Comparison of ENCODE assay signal across 8 worm cellular contexts in genomic region chrIII:8809245-8809971, ce11.
TF ChIP-seq lines count a peak whose summit lies in the region.

Gene prx-19, minus strand, starts transcription at chrIII:8809295.

TF ChIP-seq in whole organism, L1 larva, 84 proteins besides CTCF, POLR2A, EP300 and RAD21 (continues in another document):
- TF ChIP-seq nhr-28 (tag; optimal IDR thresholded peaks at IDR 0.05; lab: Kevin White, UChicago) (no peak), F16B12.6 (tag; optimal IDR thresholded peaks at IDR 0.05; lab: Kevin White, UChicago) (peak; percentile 44), nhr-19 (GFP tag; conservative IDR thresholded peaks at IDR 0.05; lab: Robert Waterston, UW) (peak; percentile 41), blmp-1 (tag; optimal IDR thresholded peaks at IDR 0.05; lab: Kevin White, UChicago) (peak; percentile 54), nhr-85 (tag; lab: Kevin White, UChicago) (peak; percentile 38), unc-86 (tag; optimal IDR thresholded peaks at IDR 0.05; lab: Kevin White, UChicago) (no peak), lsy-2 (tag; optimal IDR thresholded peaks at IDR 0.05; lab: Kevin White, UChicago) (peak; percentile 47 to 79), fkh-8 (tag; optimal IDR thresholded peaks at IDR 0.05; lab: Kevin White, UChicago) (no peak), nhr-76 (tag; optimal IDR thresholded peaks at IDR 0.05; lab: Kevin White, UChicago) (no peak), snpc-4 (tag; optimal IDR thresholded peaks at IDR 0.05; lab: Kevin White, UChicago) (peak; percentile 22), dsc-1 (tag; optimal IDR thresholded peaks at IDR 0.05; lab: Kevin White, UChicago) (peak; percentile 45)

TF ChIP-seq in whole organism, L2 larva, 48 proteins besides CTCF, POLR2A, EP300 and RAD21 (continues in another document):
- TF ChIP-seq nhr-25 (tag; optimal IDR thresholded peaks at IDR 0.05; lab: Kevin White, UChicago) (peak; percentile 1), unc-39 (tag; optimal IDR thresholded peaks at IDR 0.05; lab: Kevin White, UChicago) (no peak), ceh-82 (tag; optimal IDR thresholded peaks at IDR 0.05; lab: Kevin White, UChicago) (no peak), elt-3 (tag; optimal IDR thresholded peaks at IDR 0.05; lab: Kevin White, UChicago) (no peak), ama-1 (optimal IDR thresholded peaks at IDR 0.05; lab: Kevin White, UChicago) (peak; percentile 7), unc-55 (GFP tag; optimal IDR thresholded peaks at IDR 0.05; lab: Kevin White, UChicago) (peak; percentile 79), R02D3.7 (tag; optimal IDR thresholded peaks at IDR 0.05; lab: Kevin White, UChicago) (no peak), sma-9 (GFP tag; optimal IDR thresholded peaks at IDR 0.05; lab: Kevin White, UChicago) (peak; percentile 39), sma-9 (tag; optimal IDR thresholded peaks at IDR 0.05; lab: Kevin White, UChicago) (no peak), ztf-11 (tag; optimal IDR thresholded peaks at IDR 0.05; lab: Kevin White, UChicago) (no peak), nhr-129 (tag; optimal IDR thresholded peaks at IDR 0.05; lab: Kevin White, UChicago) (peak; percentile 73), lsy-2 (tag; optimal IDR thresholded peaks at IDR 0.05; lab: Kevin White, UChicago) (peak in 1 of 2 experiments; percentile 66)

TF ChIP-seq in whole organism, L3 larva, 47 proteins besides CTCF, POLR2A, EP300 and RAD21 (continues in another document):
- TF ChIP-seq pha-4 (tag; optimal IDR thresholded peaks at IDR 0.05; lab: Kevin White, UChicago): peak; percentile 63
- peak; percentile 23 for TF ChIP-seq ceh-28 (tag; optimal IDR thresholded peaks at IDR 0.05; lab: Kevin White, UChicago)
- TF ChIP-seq nhr-12 (tag; optimal IDR thresholded peaks at IDR 0.05; lab: Kevin White, UChicago): no peak
- TF ChIP-seq elt-1 (tag; optimal IDR thresholded peaks at IDR 0.05; lab: Kevin White, UChicago): no peak
- TF ChIP-seq lin-39 (tag; optimal IDR thresholded peaks at IDR 0.05; lab: Kevin White, UChicago): peak; percentile 56
- TF ChIP-seq fkh-10 (GFP tag; optimal IDR thresholded peaks at IDR 0.05; lab: Kevin White, UChicago): no peak
- no peak for TF ChIP-seq snpc-4 (tag; optimal IDR thresholded peaks at IDR 0.05; lab: Kevin White, UChicago)
- peak; percentile 53 for TF ChIP-seq nhr-23 (tag; optimal IDR thresholded peaks at IDR 0.05; lab: Kevin White, UChicago)
- peak; percentile 72 for TF ChIP-seq nfya-1 (tag; optimal IDR thresholded peaks at IDR 0.05; lab: Kevin White, UChicago; ENCODE audit: insufficient read depth)
- peak; percentile 76 for TF ChIP-seq nhr-25 (tag; optimal IDR thresholded peaks at IDR 0.05; lab: Kevin White, UChicago)
- peak; percentile 61 for TF ChIP-seq elt-2 (tag; optimal IDR thresholded peaks at IDR 0.05; lab: Kevin White, UChicago)

TF ChIP-seq in whole organism, L4 larva, 104 proteins besides CTCF, POLR2A, EP300 and RAD21 (continues in another document):
- TF ChIP-seq dpl-1 (GFP tag; optimal IDR thresholded peaks at IDR 0.05; lab: Kevin White, UChicago) (peak; percentile 92), egl-43 (GFP tag; IDR thresholded peaks at IDR 0.05; lab: Robert Waterston, UW) (no peak), nhr-28 (tag; optimal IDR thresholded peaks at IDR 0.05; lab: Kevin White, UChicago) (peak; percentile 49), Y48G9A.11 (GFP tag; IDR thresholded peaks at IDR 0.05; lab: Robert Waterston, UW) (no peak), lsy-2 (tag; optimal IDR thresholded peaks at IDR 0.05; lab: Kevin White, UChicago) (peak in 1 of 2 experiments; percentile 55), mes-2 (tag; optimal IDR thresholded peaks at IDR 0.05; lab: Kevin White, UChicago; ENCODE audit: poor library complexity, severe bottlenecking) (peak; percentile 48), mdl-1 (tag; optimal IDR thresholded peaks at IDR 0.05; lab: Kevin White, UChicago) (no peak), fkh-10 (GFP tag; optimal IDR thresholded peaks at IDR 0.05; lab: Kevin White, UChicago) (no peak), lin-15B (tag; optimal IDR thresholded peaks at IDR 0.05; lab: Kevin White, UChicago) (no peak), duxl-1 (tag; optimal IDR thresholded peaks at IDR 0.05; lab: Kevin White, UChicago; ENCODE audit: poor library complexity) (no peak), hlh-11 (tag; optimal IDR thresholded peaks at IDR 0.05; lab: Kevin White, UChicago) (peak; percentile 8), hlh-30 (tag; optimal IDR thresholded peaks at IDR 0.05; lab: Kevin White, UChicago; ENCODE audit: insufficient read depth) (peak; percentile 47)

TF ChIP-seq in whole organism, late embryonic, 69 proteins besides CTCF, POLR2A, EP300 and RAD21 (continues in another document):
- TF ChIP-seq ceh-18 (tag; optimal IDR thresholded peaks at IDR 0.05; lab: Kevin White, UChicago) (no peak), gmeb-2 (tag; optimal IDR thresholded peaks at IDR 0.05; lab: Kevin White, UChicago) (no peak), unc-86 (tag; optimal IDR thresholded peaks at IDR 0.05; lab: Kevin White, UChicago) (no peak), ztf-16 (tag; optimal IDR thresholded peaks at IDR 0.05; lab: Kevin White, UChicago) (no peak), nfya-1 (tag; optimal IDR thresholded peaks at IDR 0.05; lab: Kevin White, UChicago) (peak; percentile 43), T23F11.4 (GFP tag; optimal IDR thresholded peaks at IDR 0.05; lab: Kevin White, UChicago) (no peak), hlh-13 (GFP tag; optimal IDR thresholded peaks at IDR 0.05; lab: Kevin White, UChicago) (no peak), pag-3 (tag; optimal IDR thresholded peaks at IDR 0.05; lab: Kevin White, UChicago; ENCODE audit: borderline replicate concordance) (no peak), unc-42 (tag; optimal IDR thresholded peaks at IDR 0.05; lab: Kevin White, UChicago) (peak; percentile 85), ceh-24 (tag; optimal IDR thresholded peaks at IDR 0.05; lab: Kevin White, UChicago) (no peak), ceh-31 (tag; optimal IDR thresholded peaks at IDR 0.05; lab: Kevin White, UChicago) (no peak), elt-4 (tag; optimal IDR thresholded peaks at IDR 0.05; lab: Kevin White, UChicago) (no peak), elt-2 (tag; optimal IDR thresholded peaks at IDR 0.05; lab: Kevin White, UChicago) (peak; percentile 26)

TF ChIP-seq in whole organism, midembryonic, 9 proteins besides CTCF, POLR2A, EP300 and RAD21:
- TF ChIP-seq tab-1 (GFP tag; IDR thresholded peaks at IDR 0.05; lab: Robert Waterston, UW): no peak
- TF ChIP-seq cog-1 (tag; optimal IDR thresholded peaks at IDR 0.05; lab: Kevin White, UChicago): peak; percentile 45

TF ChIP-seq in whole organism, mixed stage, embryonic, 35 proteins besides CTCF, POLR2A, EP300 and RAD21:
- peak; percentile 88 for TF ChIP-seq ces-1 (GFP tag; optimal IDR thresholded peaks at IDR 0.05; lab: Kevin White, UChicago)
- TF ChIP-seq nhr-237 (tag; optimal IDR thresholded peaks at IDR 0.05; lab: Kevin White, UChicago): peak; percentile 63
- no peak for TF ChIP-seq bed-3 (GFP tag; optimal IDR thresholded peaks at IDR 0.05; lab: Kevin White, UChicago)
- peak; percentile 62 for TF ChIP-seq pha-4 (tag; optimal IDR thresholded peaks at IDR 0.05; lab: Kevin White, UChicago)
- TF ChIP-seq nhr-2 (tag; optimal IDR thresholded peaks at IDR 0.05; lab: Kevin White, UChicago): no peak
- no peak for TF ChIP-seq elt-1 (tag; optimal IDR thresholded peaks at IDR 0.05; lab: Kevin White, UChicago; ENCODE audit: borderline replicate concordance, insufficient read depth)
- TF ChIP-seq hlh-1 (tag; optimal IDR thresholded peaks at IDR 0.05; lab: Kevin White, UChicago): peak; percentile 98
- peak; percentile 77 for TF ChIP-seq mep-1 (tag; optimal IDR thresholded peaks at IDR 0.05; lab: Kevin White, UChicago)
- peak; percentile 66 for TF ChIP-seq lsy-2 (tag; optimal IDR thresholded peaks at IDR 0.05; lab: Kevin White, UChicago)
- TF ChIP-seq M03D4.4 (tag; optimal IDR thresholded peaks at IDR 0.05; lab: Kevin White, UChicago): no peak
- no peak for TF ChIP-seq lin-32 (GFP tag; optimal IDR thresholded peaks at IDR 0.05; lab: Kevin White, UChicago)

TF ChIP-seq in whole organism, young adult, 124 proteins besides CTCF, POLR2A, EP300 and RAD21:
- no peak for TF ChIP-seq ztf-6 (GFP tag; IDR thresholded peaks at IDR 0.05; lab: Robert Waterston, UW)
- no peak for TF ChIP-seq somi-1 (GFP tag; optimal IDR thresholded peaks at IDR 0.05; lab: Kevin White, UChicago)
- no peak for TF ChIP-seq B0019.2 (GFP tag; conservative IDR thresholded peaks at IDR 0.05; lab: Robert Waterston, UW)
- TF ChIP-seq ama-1 (optimal IDR thresholded peaks at IDR 0.05; lab: Kevin White, UChicago): no peak
- no peak for TF ChIP-seq ama-1 (GFP tag; optimal IDR thresholded peaks at IDR 0.05; lab: Kevin White, UChicago)
- peak; percentile 5 for TF ChIP-seq nhr-80 (tag; optimal IDR thresholded peaks at IDR 0.05; lab: Kevin White, UChicago)
- TF ChIP-seq efl-1 (GFP tag; optimal IDR thresholded peaks at IDR 0.05; lab: Kevin White, UChicago): peak; percentile 72
- no peak for TF ChIP-seq lsy-27 (tag; optimal IDR thresholded peaks at IDR 0.05; lab: Kevin White, UChicago; ENCODE audit: borderline replicate concordance, insufficient read depth)
- no peak for TF ChIP-seq F39B2.1 (GFP tag; IDR thresholded peaks at IDR 0.05; lab: Robert Waterston, UW)
- peak in 1 of 3 experiments; percentile 81 for TF ChIP-seq lin-35 (GFP tag; optimal IDR thresholded peaks at IDR 0.05; lab: Kevin White, UChicago)
- TF ChIP-seq hmg-20 (GFP tag; IDR thresholded peaks at IDR 0.05; lab: Robert Waterston, UW): no peak
- TF ChIP-seq dpl-1 (GFP tag; optimal IDR thresholded peaks at IDR 0.05; lab: Kevin White, UChicago): peak; percentile 67
- TF ChIP-seq nhr-90 (tag; optimal IDR thresholded peaks at IDR 0.05; lab: Kevin White, UChicago): no peak
- TF ChIP-seq atf-7 (tag; optimal IDR thresholded peaks at IDR 0.05; lab: Kevin White, UChicago): no peak
- peak; percentile 22 for TF ChIP-seq F23B12.7 (tag; optimal IDR thresholded peaks at IDR 0.05; lab: Kevin White, UChicago; ENCODE audit: insufficient read depth)
- TF ChIP-seq mcd-1 (GFP tag; IDR thresholded peaks at IDR 0.05; lab: Robert Waterston, UW): peak; percentile 83
- TF ChIP-seq hrde-1 (tag; optimal IDR thresholded peaks at IDR 0.05; lab: Kevin White, UChicago; ENCODE audit: borderline replicate concordance): no peak
- TF ChIP-seq lin-54 (GFP tag; optimal IDR thresholded peaks at IDR 0.05; lab: Kevin White, UChicago): peak; percentile 80
- TF ChIP-seq die-1 (tag; optimal IDR thresholded peaks at IDR 0.05; lab: Kevin White, UChicago): no peak
- no peak for TF ChIP-seq pbrm-1 (GFP tag; IDR thresholded peaks at IDR 0.05; lab: Robert Waterston, UW)
